Worm (Caenorhabditis elegans): Measurements from ENCODE around the gene rcs-1.

DNA sequence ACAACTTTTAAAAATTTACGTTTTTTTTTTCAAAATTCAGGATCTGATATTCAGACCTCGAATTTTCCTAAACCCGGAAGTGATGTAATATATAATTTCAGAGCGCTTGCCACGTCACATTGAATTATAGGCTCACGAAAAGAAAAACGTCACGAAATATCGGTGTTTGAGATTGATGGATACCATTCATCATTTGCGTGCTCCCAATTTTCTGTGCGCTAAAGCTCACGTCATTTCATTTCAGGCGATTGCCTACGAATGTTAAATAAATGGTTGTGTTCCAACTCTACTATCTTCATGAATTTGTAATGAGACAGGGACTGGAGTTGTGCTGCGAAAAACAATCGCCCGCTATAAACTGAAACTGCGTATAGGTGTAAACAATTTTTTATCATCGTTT lies 19.6 kb downstream of the rcs-1 start:
- TF ChIP-seq lin-38 (GFP tag; IDR thresholded peaks at IDR 0.05) = no peak
- TF ChIP-seq unc-62 (GFP tag; optimal IDR thresholded peaks at IDR 0.05 in 1 of 2) = peak in 1 of 2 experiments; percentile 97
- TF ChIP-seq unc-62 (tag; optimal IDR thresholded peaks at IDR 0.05) = no peak
- TF ChIP-seq F49E8.2 (tag; optimal IDR thresholded peaks at IDR 0.05; ENCODE audit: borderline replicate concordance) = no peak
- no peak for TF ChIP-seq dmd-6 (GFP tag; IDR thresholded peaks at IDR 0.05)
- TF ChIP-seq ama-1 (optimal IDR thresholded peaks at IDR 0.05) = no peak
- no peak for TF ChIP-seq vab-7 (GFP tag; IDR thresholded peaks at IDR 0.05)
- TF ChIP-seq egl-27 (tag; optimal IDR thresholded peaks at IDR 0.05) = no peak
- TF ChIP-seq lin-39 (tag; optimal IDR thresholded peaks at IDR 0.05) = no peak
- no peak for TF ChIP-seq pha-4 (GFP tag; IDR thresholded peaks at IDR 0.05)
- no peak for TF ChIP-seq pha-4 (tag; optimal IDR thresholded peaks at IDR 0.05)
- TF ChIP-seq skn-1 (tag; optimal IDR thresholded peaks at IDR 0.05) = no peak
- TF ChIP-seq lin-13 (GFP tag; optimal IDR thresholded peaks at IDR 0.05) = no peak
- no peak for TF ChIP-seq zag-1 (tag; optimal IDR thresholded peaks at IDR 0.05)
